Worm (Caenorhabditis elegans): ENCODE measurements around the gene F14F9.8.

The F14F9.8 gene

DNA sequence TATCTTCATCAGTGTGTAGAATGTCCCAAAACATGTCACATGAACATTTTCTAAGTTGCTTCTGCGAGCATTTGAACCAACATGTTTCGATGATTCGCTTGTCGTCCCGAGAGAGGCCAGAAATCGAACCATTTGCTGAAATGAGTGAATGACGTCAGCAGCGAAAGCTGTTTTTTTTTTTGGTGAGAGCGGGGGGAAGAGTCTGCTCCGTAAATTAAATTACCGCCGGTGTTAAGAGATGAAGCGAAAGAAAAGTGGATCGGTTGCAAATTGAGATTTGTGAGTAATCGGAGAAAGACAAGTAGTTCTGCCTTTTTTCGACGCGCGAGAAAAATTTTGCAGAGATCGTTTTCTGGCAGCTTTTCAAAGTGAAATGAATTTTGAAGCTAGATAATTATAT is 41.8 kb upstream of the F14F9.8 start:
- TF ChIP-seq unc-42 (tag; optimal IDR thresholded peaks at IDR 0.05), result peak; percentile 55
- no peak for TF ChIP-seq mec-3 (tag; optimal IDR thresholded peaks at IDR 0.05; ENCODE audit: borderline replicate concordance)
- TF ChIP-seq unc-86 (tag; optimal IDR thresholded peaks at IDR 0.05), result no peak

DNA sequence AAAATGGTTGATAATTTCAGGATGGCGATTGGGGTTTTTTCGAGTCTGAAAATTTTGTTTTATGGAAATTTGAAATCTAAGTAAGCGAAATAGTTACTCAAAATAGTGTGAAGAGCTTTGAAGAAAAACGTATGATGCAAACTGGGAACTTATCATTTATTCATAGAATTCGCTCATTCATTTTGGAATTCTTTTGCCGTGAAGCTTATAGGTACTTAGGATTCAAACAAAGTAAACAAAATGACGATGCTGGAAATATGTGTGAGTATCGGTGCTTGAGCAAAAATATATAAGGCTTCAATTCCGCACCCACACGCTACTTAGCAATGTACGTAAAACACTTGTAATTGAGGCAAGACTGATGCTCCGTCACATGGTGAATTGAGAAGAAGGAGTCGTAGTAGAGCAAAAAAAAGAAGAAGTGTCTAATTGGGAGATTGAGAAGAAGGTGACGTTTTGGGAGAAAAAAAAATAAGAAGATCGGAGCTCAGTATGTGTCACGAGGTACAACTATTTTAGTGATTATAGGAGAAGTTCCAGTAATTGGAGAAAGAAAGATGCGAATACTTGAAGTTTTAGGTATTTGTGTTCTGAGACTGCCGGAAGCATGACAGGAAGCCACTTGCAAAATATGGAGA is 40.5 kb upstream of the F14F9.8 start, which contains the start of gene glb-32:
glb-32 (minus strand) TSS at position 51 of the 638 bp plus-strand sequence.
- TF ChIP-seq nhr-232 (tag; optimal IDR thresholded peaks at IDR 0.05) (no peak), fax-1 (tag; optimal IDR thresholded peaks at IDR 0.05) (no peak), ceh-6 (GFP tag; optimal IDR thresholded peaks at IDR 0.05) (no peak), madf-2 (tag; optimal IDR thresholded peaks at IDR 0.05) (no peak), pax-1 (tag; optimal IDR thresholded peaks at IDR 0.05) (no peak), sox-4 (tag; optimal IDR thresholded peaks at IDR 0.05) (no peak), C08G9.2 (tag; optimal IDR thresholded peaks at IDR 0.05) (no peak)

DNA sequence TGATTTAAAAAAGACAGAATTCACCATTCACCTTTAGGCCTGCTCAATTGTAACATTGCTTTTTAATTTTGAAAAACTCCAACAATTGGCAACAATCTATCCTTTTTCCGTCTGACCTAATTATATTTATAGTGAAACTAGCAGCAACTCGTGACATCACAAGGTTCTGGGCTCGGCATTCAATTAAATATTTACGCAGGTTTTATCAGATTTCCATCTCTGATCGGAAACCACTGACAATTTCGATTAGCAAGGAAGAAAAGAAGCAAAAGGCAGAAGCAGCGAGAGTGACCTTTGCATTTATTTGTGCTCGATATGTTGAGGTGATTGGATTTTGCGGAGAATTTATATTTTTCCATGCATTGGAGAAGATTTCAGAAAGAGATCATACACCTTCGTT is 39.7 kb upstream of the F14F9.8 start:
- no peak for TF ChIP-seq F13H6.1 (tag; optimal IDR thresholded peaks at IDR 0.05)
- no peak for TF ChIP-seq fkh-6 (tag; optimal IDR thresholded peaks at IDR 0.05)
- no peak for TF ChIP-seq pqm-1 (tag; optimal IDR thresholded peaks at IDR 0.05)
- no peak for TF ChIP-seq eyg-1 (tag; optimal IDR thresholded peaks at IDR 0.05)
- TF ChIP-seq unc-42 (tag; optimal IDR thresholded peaks at IDR 0.05), result peak; percentile 1
- TF ChIP-seq madf-2 (tag; optimal IDR thresholded peaks at IDR 0.05), result no peak
- TF ChIP-seq dve-1 (tag; optimal IDR thresholded peaks at IDR 0.05), result no peak
- TF ChIP-seq hlh-15 (tag; optimal IDR thresholded peaks at IDR 0.05), result no peak

DNA sequence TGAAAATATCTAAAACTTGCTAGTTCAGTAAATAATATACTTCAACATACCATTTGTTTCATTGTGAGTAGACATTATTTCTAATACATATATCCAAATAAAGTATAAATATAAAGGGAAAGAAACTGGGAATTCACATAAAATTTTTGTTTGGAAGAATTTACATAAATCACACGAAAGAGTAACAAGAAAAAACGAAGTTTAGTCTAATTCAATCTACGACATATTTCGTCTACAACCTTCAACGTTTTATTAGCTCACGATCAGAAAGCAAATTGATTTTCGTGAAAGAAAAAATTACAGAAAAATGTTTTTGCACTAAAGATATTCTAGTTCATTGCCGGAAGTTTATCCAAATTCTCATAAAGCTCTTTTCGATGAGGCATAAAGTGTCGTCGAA is 33.1 kb upstream of the F14F9.8 start, which contains the start of gene C04F5.2:
C04F5.2 (minus strand) TSS at position 101 of the 400 bp plus-strand sequence.
- TF ChIP-seq ceh-9 (tag; optimal IDR thresholded peaks at IDR 0.05), result no peak
- TF ChIP-seq hlh-6 (tag; optimal IDR thresholded peaks at IDR 0.05), result no peak
- TF ChIP-seq fax-1 (tag; optimal IDR thresholded peaks at IDR 0.05), result no peak
- TF ChIP-seq dmd-4 (tag; optimal IDR thresholded peaks at IDR 0.05; ENCODE audit: borderline replicate concordance), result no peak
- TF ChIP-seq lin-11 (tag; optimal IDR thresholded peaks at IDR 0.05), result no peak
- no peak for TF ChIP-seq gmeb-2 (tag; optimal IDR thresholded peaks at IDR 0.05)
- no peak for TF ChIP-seq che-1 (tag; optimal IDR thresholded peaks at IDR 0.05)
- no peak for TF ChIP-seq ets-4 (tag; optimal IDR thresholded peaks at IDR 0.05)
- no peak for TF ChIP-seq nfya-1 (tag; optimal IDR thresholded peaks at IDR 0.05)
- TF ChIP-seq pha-2 (tag; optimal IDR thresholded peaks at IDR 0.05), result no peak
- TF ChIP-seq syd-9 (tag; optimal IDR thresholded peaks at IDR 0.05), result no peak
- TF ChIP-seq tbx-2 (tag; optimal IDR thresholded peaks at IDR 0.05), result no peak
- no peak for TF ChIP-seq pha-4 (tag; optimal IDR thresholded peaks at IDR 0.05)
- no peak for TF ChIP-seq unc-3 (GFP tag; conservative IDR thresholded peaks at IDR 0.05)
- TF ChIP-seq unc-3 (tag; optimal IDR thresholded peaks at IDR 0.05), result no peak

DNA sequence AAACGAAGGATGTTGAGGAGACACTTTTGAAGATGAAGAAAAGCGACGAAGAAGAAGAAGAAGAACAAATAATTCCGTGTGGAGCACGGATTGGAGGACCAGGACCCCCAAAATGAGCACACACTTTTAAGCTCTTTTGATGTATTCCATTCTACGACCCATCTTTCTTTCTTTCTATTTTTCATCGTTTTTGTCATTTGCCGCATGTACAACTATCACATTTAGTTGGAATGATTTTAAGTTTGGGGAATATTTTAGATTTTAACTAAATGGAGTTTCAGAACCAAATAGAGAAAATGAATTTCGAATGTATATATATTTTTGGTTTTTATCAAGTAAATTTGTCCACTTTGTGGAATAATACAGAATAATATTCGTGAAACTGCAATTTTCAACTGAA is 31.2 kb upstream of the F14F9.8 start, which contains the start of gene unc-46:
unc-46 (minus strand) TSS at position 101 of the 400 bp plus-strand sequence.
- TF ChIP-seq gmeb-2 (tag; optimal IDR thresholded peaks at IDR 0.05) (no peak), hlh-8 (tag; optimal IDR thresholded peaks at IDR 0.05) (no peak), pag-3 (tag; optimal IDR thresholded peaks at IDR 0.05; ENCODE audit: borderline replicate concordance) (no peak), Y22D7AL.16 (tag; optimal IDR thresholded peaks at IDR 0.05) (no peak), syd-9 (tag; optimal IDR thresholded peaks at IDR 0.05) (no peak), ceh-6 (GFP tag; optimal IDR thresholded peaks at IDR 0.05) (no peak), zip-5 (tag; optimal IDR thresholded peaks at IDR 0.05) (no peak), hlh-6 (tag; optimal IDR thresholded peaks at IDR 0.05) (no peak), eyg-1 (tag; optimal IDR thresholded peaks at IDR 0.05) (no peak), hlh-30 (tag; optimal IDR thresholded peaks at IDR 0.05; ENCODE audit: insufficient read depth) (no peak), pha-2 (tag; optimal IDR thresholded peaks at IDR 0.05) (no peak), ceh-48 (tag; optimal IDR thresholded peaks at IDR 0.05) (no peak)
